Worm (Caenorhabditis elegans): Measurements from ENCODE around the gene btb-19.

- TF ChIP-seq R02D3.7 (tag; optimal IDR thresholded peaks at IDR 0.05) (no peak), ama-1 (optimal IDR thresholded peaks at IDR 0.05) (no peak), nhr-237 (tag; optimal IDR thresholded peaks at IDR 0.05) (no peak)
Observed at ce11 chrII:14548691-14549090, 26.8 kb upstream of the btb-19 start, which contains the start of gene gcy-29.
